Worm (Caenorhabditis elegans): Measurements from ENCODE around the gene R02E4.2.

DNA sequence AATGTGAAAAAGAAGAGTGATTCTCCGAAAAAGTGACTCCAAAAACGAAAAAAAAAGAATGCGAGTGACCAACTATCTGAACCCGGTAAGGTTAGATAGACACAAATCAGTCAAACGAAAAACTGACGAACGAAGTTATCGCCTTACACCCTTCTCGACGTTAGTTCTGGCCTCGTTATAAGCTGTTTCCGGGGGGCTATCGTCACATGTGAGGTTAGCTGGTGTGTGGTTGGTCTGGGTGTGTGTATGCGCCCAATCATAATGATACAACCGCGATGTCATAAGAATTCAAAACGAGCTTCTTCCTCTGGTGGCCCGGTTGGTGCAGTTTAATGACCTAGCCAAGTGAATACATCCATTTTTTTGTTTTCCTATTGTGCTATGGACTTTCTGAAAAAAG, 21.8 kb upstream of the R02E4.2 start:
- TF ChIP-seq nhr-11 (tag; optimal IDR thresholded peaks at IDR 0.05) (no peak), elt-2 (tag; optimal IDR thresholded peaks at IDR 0.05) (no peak), lin-39 (tag; optimal IDR thresholded peaks at IDR 0.05) (no peak), ceh-82 (tag; optimal IDR thresholded peaks at IDR 0.05) (no peak), nhr-12 (tag; optimal IDR thresholded peaks at IDR 0.05) (no peak)

All from whole organism, L3 larva.